Worm (Caenorhabditis elegans) whole organism, L4 larva: ENCODE results near the gene abch-1.

Experiments
- F10B5.3 ChIP-seq: sonication (generic microtip); optimal IDR thresholded peaks from 2 replicates; lab custom pipeline; 2016; ENCODE audit warnings: mild to moderate bottlenecking, missing genetic modification characterization, missing compliant biosample characterization
- F37D6.2 ChIP-seq: sonication (generic microtip); optimal IDR thresholded peaks from 2 replicates; lab custom pipeline; 2016; ENCODE audit warnings: mild to moderate bottlenecking, missing genetic modification characterization, missing compliant biosample characterization
- F49E8.2 ChIP-seq: sonication (generic microtip); optimal IDR thresholded peaks from 2 replicates; lab custom pipeline; 2016; ENCODE audit warnings: missing compliant biosample characterization, mild to moderate bottlenecking, missing genetic modification characterization, borderline replicate concordance
- Y105C5A.15 ChIP-seq: fragments of 200-800 bp; sonication (Bioruptor generic); IDR thresholded peaks from 2 replicates; pipeline ENCODE4 v1.3.6; 2022; ENCODE audit warnings: missing genetic modification characterization, missing compliant biosample characterization
- ZK337.2 ChIP-seq: fragments of 200-800 bp; sonication (Bioruptor generic); IDR thresholded peaks from 2 replicates; pipeline ENCODE4 v1.3.6; 2022; ENCODE audit warnings: missing genetic modification reagents, missing genetic modification characterization, missing compliant biosample characterization
- ama-1 ChIP-seq: fragments of 150-350 bp; optimal IDR thresholded peaks from 2 replicates; lab custom pipeline; 2014; ENCODE audit warnings: inconsistent platforms, mixed read lengths
- arid-1 ChIP-seq: fragments of 200-800 bp; sonication (Bioruptor generic); conservative IDR thresholded peaks from 2 replicates; pipeline ENCODE4 v1.3.6; 2022; ENCODE audit warnings: missing genetic modification reagents, missing genetic modification characterization, missing compliant biosample characterization
- ceh-20 ChIP-seq: fragments of 200-800 bp; sonication (Bioruptor generic); IDR thresholded peaks from 2 replicates; pipeline ENCODE4 v1.3.6; 2022; ENCODE audit warnings: missing genetic modification reagents, missing genetic modification characterization, missing compliant biosample characterization
- ceh-28 ChIP-seq: fragments of 150-350 bp; optimal IDR thresholded peaks from 2 replicates; lab custom pipeline; 2014; ENCODE audit warnings: missing biosample characterization, missing genetic modification reagents, missing genetic modification characterization
- daf-16 ChIP-seq, 3 experiments: sonication (generic microtip); optimal IDR thresholded peaks; 2 replicates each; lab custom pipeline; 2016 to 2017; ENCODE audit warnings: missing genetic modification characterization in 3 of 3, missing genetic modification reagents in 3 of 3, mild to moderate bottlenecking in 2 of 3, missing compliant biosample characterization in 2 of 3, missing biosample characterization in 1 of 3, moderate library complexity in 1 of 3
- dmd-6 ChIP-seq: fragments of 200-800 bp; sonication (Bioruptor generic); IDR thresholded peaks from 2 replicates; pipeline ENCODE4 v1.3.6; 2022; ENCODE audit warnings: missing genetic modification reagents, missing genetic modification characterization, missing compliant biosample characterization
- dmd-8 ChIP-seq: fragments of 200-800 bp; sonication (Bioruptor generic); IDR thresholded peaks from 2 replicates; pipeline ENCODE4 v1.3.6; 2022; ENCODE audit warnings: missing genetic modification characterization, missing compliant biosample characterization
- dve-1 ChIP-seq: sonication (generic microtip); optimal IDR thresholded peaks from 2 replicates; lab custom pipeline; 2017; ENCODE audit warnings: antibody characterized with exemption, mild to moderate bottlenecking, missing genetic modification characterization, missing compliant biosample characterization; ENCODE audit not compliant: insufficient read depth
- egl-27 ChIP-seq: sonication (generic microtip); optimal IDR thresholded peaks from 3 replicates; lab custom pipeline; 2017; ENCODE audit warnings: missing biosample characterization, missing genetic modification reagents, missing genetic modification characterization
- fkh-10 ChIP-seq: fragments of 150-350 bp; optimal IDR thresholded peaks from 2 replicates; lab custom pipeline; 2014; ENCODE audit warnings: missing biosample characterization, missing genetic modification reagents, missing genetic modification characterization
- hif-1 ChIP-seq, 2 experiments: sonication (generic microtip); optimal IDR thresholded peaks; 2 replicates each; lab custom pipeline; 2016 to 2017; ENCODE audit warnings: missing compliant biosample characterization in 2 of 2, missing genetic modification characterization in 2 of 2, missing genetic modification reagents in 2 of 2, missing genotype in 2 of 2, mild to moderate bottlenecking in 1 of 2
- hlh-11 ChIP-seq: fragments of 200-800 bp; sonication (Bioruptor generic); optimal IDR thresholded peaks from 2 replicates; lab custom pipeline; 2018; ENCODE audit warnings: mild to moderate bottlenecking, missing genetic modification characterization, missing compliant biosample characterization
- hlh-30 ChIP-seq: sonication (generic microtip); optimal IDR thresholded peaks from 2 replicates; lab custom pipeline; 2017; ENCODE audit warnings: antibody characterized with exemption, mild to moderate bottlenecking, missing genetic modification characterization, missing compliant biosample characterization; ENCODE audit not compliant: insufficient read depth
- lim-7 ChIP-seq: fragments of 200-800 bp; sonication (Bioruptor generic); IDR thresholded peaks from 2 replicates; pipeline ENCODE4 v1.3.6; 2022; ENCODE audit warnings: missing genetic modification characterization, missing compliant biosample characterization
- lin-1 ChIP-seq: fragments of 200-800 bp; sonication (Bioruptor generic); IDR thresholded peaks from 2 replicates; pipeline ENCODE4 v1.3.6; 2022; ENCODE audit warnings: missing genetic modification reagents, missing genetic modification characterization, missing compliant biosample characterization
- lin-15B ChIP-seq: fragments of 150-350 bp; sonication (generic microtip); optimal IDR thresholded peaks from 3 replicates; lab custom pipeline; 2014; ENCODE audit warnings: missing biosample characterization, missing genetic modification characterization
- lin-29 ChIP-seq: fragments of 200-800 bp; sonication (Bioruptor generic); IDR thresholded peaks from 2 replicates; pipeline ENCODE4 v1.3.6; 2022; ENCODE audit warnings: missing genetic modification reagents, missing genetic modification characterization, missing compliant biosample characterization
- lin-39 ChIP-seq: fragments of 150-350 bp; optimal IDR thresholded peaks from 2 replicates; lab custom pipeline; 2014; ENCODE audit warnings: missing biosample characterization, missing genetic modification reagents, missing genetic modification characterization
- lir-3 ChIP-seq: sonication (generic microtip); optimal IDR thresholded peaks from 2 replicates; lab custom pipeline; 2016; ENCODE audit warnings: mild to moderate bottlenecking, missing genetic modification characterization, missing compliant biosample characterization
- lsy-2 ChIP-seq, 2 experiments: fragments of 150-350 bp in 1 of 2; sonication (generic microtip) in 1 of 2; optimal IDR thresholded peaks; 2 replicates each; lab custom pipeline; 2014 to 2017; ENCODE audit warnings: missing biosample characterization in 2 of 2, missing genetic modification characterization in 2 of 2
- madf-5 ChIP-seq, 2 experiments: fragments of 200-800 bp; sonication (Bioruptor generic); IDR thresholded peaks; 2 replicates each; pipeline ENCODE4 v1.3.6; 2022; ENCODE audit warnings: missing compliant biosample characterization in 2 of 2, missing genetic modification characterization in 2 of 2
- mdl-1 ChIP-seq, 2 experiments: fragments of 150-350 bp in 1 of 2; sonication (generic microtip) in 1 of 2; optimal IDR thresholded peaks; 2 replicates each; lab custom pipeline; 2014 to 2017; ENCODE audit warnings: missing biosample characterization in 2 of 2, missing genetic modification characterization in 2 of 2
- mes-2 ChIP-seq: sonication (generic microtip); optimal IDR thresholded peaks from 2 replicates; lab custom pipeline; 2016; ENCODE audit warnings: missing genotype, mild to moderate bottlenecking, missing genetic modification characterization, missing compliant biosample characterization; ENCODE audit not compliant: poor library complexity, severe bottlenecking
- mxl-3 ChIP-seq: fragments of 200-800 bp; sonication (Bioruptor generic); optimal IDR thresholded peaks from 2 replicates; lab custom pipeline; 2018; ENCODE audit warnings: mild to moderate bottlenecking, missing genetic modification characterization, missing compliant biosample characterization
- nhr-11 ChIP-seq: fragments of 150-350 bp; optimal IDR thresholded peaks from 2 replicates; lab custom pipeline; 2014; ENCODE audit warnings: missing biosample characterization, missing genetic modification characterization
- nhr-25 ChIP-seq: sonication (generic microtip); optimal IDR thresholded peaks from 2 replicates; lab custom pipeline; 2017; ENCODE audit warnings: missing genetic modification characterization, mild to moderate bottlenecking, missing compliant biosample characterization, antibody characterized with exemption, moderate library complexity, borderline replicate concordance; ENCODE audit not compliant: insufficient read depth
- php-3 ChIP-seq: fragments of 200-800 bp; sonication (Bioruptor generic); IDR thresholded peaks from 2 replicates; pipeline ENCODE4 v1.3.6; 2022; ENCODE audit warnings: missing genetic modification reagents, missing genetic modification characterization, missing compliant biosample characterization
- saeg-2 ChIP-seq: fragments of 200-800 bp; sonication (Bioruptor generic); IDR thresholded peaks from 2 replicates; pipeline ENCODE4 v1.3.6; 2022; ENCODE audit warnings: missing genetic modification reagents, missing genetic modification characterization, missing compliant biosample characterization
- sdz-12 ChIP-seq: fragments of 200-800 bp; sonication (Bioruptor generic); optimal IDR thresholded peaks from 2 replicates; lab custom pipeline; 2018; ENCODE audit warnings: mild to moderate bottlenecking, missing genetic modification characterization, missing compliant biosample characterization
- skn-1 ChIP-seq: fragments of 150-350 bp; optimal IDR thresholded peaks from 2 replicates; lab custom pipeline; 2014; ENCODE audit warnings: missing biosample characterization, missing genetic modification characterization
- snpc-4 ChIP-seq: fragments of 150-350 bp; optimal IDR thresholded peaks from 2 replicates; lab custom pipeline; 2014; ENCODE audit warnings: missing biosample characterization, missing genetic modification characterization
- tag-97 ChIP-seq: fragments of 200-800 bp; sonication (Bioruptor generic); IDR thresholded peaks from 2 replicates; pipeline ENCODE4 v1.3.6; 2022; ENCODE audit warnings: missing genetic modification characterization, missing compliant biosample characterization
- tra-1 ChIP-seq: fragments of 200-800 bp; sonication (Bioruptor generic); IDR thresholded peaks from 2 replicates; pipeline ENCODE4 v1.3.6; 2022; ENCODE audit warnings: missing genetic modification reagents, missing genetic modification characterization, missing compliant biosample characterization
- unc-130 ChIP-seq: sonication (generic microtip); optimal IDR thresholded peaks from 2 replicates; lab custom pipeline; 2016; ENCODE audit warnings: missing genetic modification reagents, missing genetic modification characterization, missing compliant biosample characterization
- unc-39 ChIP-seq: sonication (generic microtip); optimal IDR thresholded peaks from 2 replicates; lab custom pipeline; 2017; ENCODE audit warnings: missing biosample characterization, missing genetic modification characterization
- unc-62 ChIP-seq, 3 experiments: fragments of 150-350 bp in 1 of 3; sonication (generic microtip); optimal IDR thresholded peaks in 2 of 3; peaks in 1 of 3; 1 replicate in 1 of 3; 2 replicates in 2 of 3; lab custom pipeline; 2014 to 2017; ENCODE audit warnings: missing biosample characterization in 3 of 3, missing genetic modification characterization in 3 of 3, missing genetic modification reagents in 3 of 3, missing genotype in 1 of 3
- ztf-7 ChIP-seq: fragments of 150-350 bp; optimal IDR thresholded peaks from 2 replicates; lab custom pipeline; 2014; ENCODE audit warnings: missing biosample characterization, missing genetic modification characterization

abch-1 gene

DNA sequence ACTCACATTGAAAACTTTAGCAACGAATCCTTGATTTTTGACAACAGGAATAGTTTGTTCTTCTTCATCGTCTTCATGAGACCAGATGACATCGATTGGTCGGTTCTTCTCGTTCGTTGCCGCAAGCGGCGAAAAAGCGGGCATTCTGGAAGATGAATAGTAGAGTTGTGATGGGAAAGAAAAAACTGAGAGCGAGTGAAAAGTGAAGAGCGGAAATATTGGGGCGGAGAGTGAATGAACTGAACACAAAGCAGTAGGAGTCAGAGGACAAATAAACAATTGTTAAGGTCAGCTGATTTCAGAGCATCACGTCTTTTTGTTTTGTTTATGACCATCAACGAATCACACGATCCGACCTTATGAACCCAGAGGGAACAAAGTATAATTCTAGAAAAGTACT is 29.9 kb upstream of the abch-1 start, which contains the start of gene F18C5.10:
Gene F18C5.10, minus strand, starts transcription at position 145 of the 400 bp plus-strand sequence.
- TF ChIP-seq lim-7 (GFP tag; lab: Robert Waterston, UW) = no peak
- peak; percentile 91 for TF ChIP-seq hlh-30
- TF ChIP-seq F37D6.2 (tag; lab: Kevin White, UChicago) = no peak
- no peak for TF ChIP-seq php-3
- no peak for TF ChIP-seq daf-16 (GFP tag; optimal IDR thresholded peaks at IDR 0.05; lab: Kevin White, UChicago)
- TF ChIP-seq daf-16 (tag; optimal IDR thresholded peaks at IDR 0.05; lab: Kevin White, UChicago) = peak; percentile 20
- TF ChIP-seq lin-15B (tag; lab: Kevin White, UChicago) = no peak
- TF ChIP-seq F49E8.2 = no peak
- no peak for TF ChIP-seq mes-2 (tag; lab: Kevin White, UChicago)
- no peak for TF ChIP-seq unc-39 (tag; lab: Kevin White, UChicago)
- no peak for TF ChIP-seq ceh-20 (GFP tag; lab: Robert Waterston, UW)
- TF ChIP-seq egl-27 (tag; lab: Kevin White, UChicago) = no peak
- TF ChIP-seq madf-5 (GFP tag; IDR thresholded peaks at IDR 0.05; lab: Robert Waterston, UW) = no peak
- no peak for TF ChIP-seq mxl-3 (GFP tag; lab: Kevin White, UChicago)
- no peak for TF ChIP-seq lin-39 (tag; lab: Kevin White, UChicago)
- TF ChIP-seq hlh-11 (tag; lab: Kevin White, UChicago) = peak; percentile 10
- peak; percentile 18 for TF ChIP-seq dve-1 (tag; lab: Kevin White, UChicago)
- TF ChIP-seq hif-1 (tag; optimal IDR thresholded peaks at IDR 0.05; lab: Kevin White, UChicago) = no peak
- TF ChIP-seq nhr-11 (tag; lab: Kevin White, UChicago) = peak; percentile 35
- 0 out of 2 replicates have a peak, but pooled peaks have one; percentile 54 for TF ChIP-seq tra-1 (GFP tag; lab: Robert Waterston, UW)
- TF ChIP-seq ZK337.2 (GFP tag; lab: Robert Waterston, UW) = 0 out of 2 replicates have a peak, but pooled peaks have one; percentile 3
- TF ChIP-seq dmd-6 (GFP tag; lab: Robert Waterston, UW) = 0 out of 2 replicates have a peak, but pooled peaks have one; percentile 12
- no peak for TF ChIP-seq dmd-8 (GFP tag; lab: Robert Waterston, UW)
- TF ChIP-seq unc-130 (GFP tag; lab: Kevin White, UChicago) = no peak
- no peak for TF ChIP-seq snpc-4 (tag; lab: Kevin White, UChicago)
- TF ChIP-seq unc-62 (GFP tag; optimal IDR thresholded peaks at IDR 0.05 in 1 of 2; lab: Kevin White, UChicago) = no peak
- TF ChIP-seq unc-62 (tag; optimal IDR thresholded peaks at IDR 0.05; lab: Kevin White, UChicago) = no peak
- no peak for TF ChIP-seq mdl-1 (tag; optimal IDR thresholded peaks at IDR 0.05; lab: Kevin White, UChicago)
- TF ChIP-seq nhr-25 (tag; lab: Kevin White, UChicago) = no peak
- TF ChIP-seq lin-29 = no peak
- TF ChIP-seq skn-1 (tag; lab: Kevin White, UChicago) = no peak
- TF ChIP-seq Y105C5A.15 (GFP tag; lab: Robert Waterston, UW) = no peak
- TF ChIP-seq lin-1 (GFP tag; lab: Robert Waterston, UW) = no peak
- no peak for TF ChIP-seq saeg-2
- no peak for TF ChIP-seq fkh-10 (GFP tag; lab: Kevin White, UChicago)
- TF ChIP-seq arid-1 (GFP tag; lab: Robert Waterston, UW) = no peak
- TF ChIP-seq ztf-7 (tag; lab: Kevin White, UChicago) = no peak
- no peak for TF ChIP-seq lsy-2 (tag; optimal IDR thresholded peaks at IDR 0.05; lab: Kevin White, UChicago)
- TF ChIP-seq ceh-28 (tag; lab: Kevin White, UChicago) = no peak
- no peak for TF ChIP-seq tag-97 (GFP tag; lab: Robert Waterston, UW)
- TF ChIP-seq F10B5.3 = no peak
- no peak for TF ChIP-seq lir-3
- TF ChIP-seq sdz-12 (GFP tag; lab: Kevin White, UChicago) = no peak
- TF ChIP-seq ama-1 (lab: Kevin White, UChicago) = peak; percentile 79
- TF ChIP-seq, all 104 proteins: peak for 9
